Fruit fly (Drosophila melanogaster): Measurements from ENCODE around the gene shop.

dm6 chrX:18897906-18898305, 49.5 kb upstream of the shop start:
- TF ChIP-seq CTCF (optimal IDR thresholded peaks at IDR 0.05) (no peak), CG8478 (optimal IDR thresholded peaks at IDR 0.05) (no peak)
